Worm (Caenorhabditis elegans): ENCODE results near the gene W02A2.9.

ce11 chrIV:13331285-13331684 lies 16.2 kb upstream of the W02A2.9 start, which contains the start of gene pqn-74:
- no peak for TF ChIP-seq pha-4 (tag; optimal IDR thresholded peaks at IDR 0.05)
- no peak for TF ChIP-seq unc-62 (GFP tag; optimal IDR thresholded peaks at IDR 0.05)
- no peak for TF ChIP-seq gei-17 (GFP tag; optimal IDR thresholded peaks at IDR 0.05)
- TF ChIP-seq T26A5.8 (tag; optimal IDR thresholded peaks at IDR 0.05), result no peak
- TF ChIP-seq F33H1.4 (GFP tag; IDR thresholded peaks at IDR 0.05), result no peak
- TF ChIP-seq Y67H2A.10 (GFP tag; conservative IDR thresholded peaks at IDR 0.05), result no peak
